Worm (Caenorhabditis elegans): Measurements from ENCODE around the gene usp-46.

DNA sequence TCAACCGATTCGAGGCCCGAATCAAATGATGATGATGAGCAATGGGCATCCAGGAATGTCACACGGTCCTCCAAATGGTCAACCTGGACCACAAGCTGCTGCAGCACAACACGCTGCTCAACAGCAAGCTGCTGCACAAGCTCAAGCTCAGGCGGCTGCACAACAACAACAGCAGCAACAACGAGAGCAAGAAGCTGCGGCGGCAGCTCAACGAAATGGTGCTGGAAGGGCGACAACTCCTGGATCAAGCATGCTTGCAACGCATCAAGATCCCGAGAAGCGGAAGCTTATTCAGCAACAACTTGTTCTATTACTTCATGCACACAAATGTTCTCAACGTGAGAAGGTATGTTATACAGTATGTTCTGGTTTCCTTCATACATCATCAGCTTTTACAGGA, 8.4 kb upstream of the usp-46 start:
- TF ChIP-seq nhr-28 (tag; optimal IDR thresholded peaks at IDR 0.05) (no peak), nhr-76 (tag; optimal IDR thresholded peaks at IDR 0.05) (no peak), elt-1 (tag; optimal IDR thresholded peaks at IDR 0.05; ENCODE audit: borderline replicate concordance, insufficient read depth) (no peak), elt-3 (tag; optimal IDR thresholded peaks at IDR 0.05) (no peak), pha-4 (tag; optimal IDR thresholded peaks at IDR 0.05) (no peak), unc-39 (tag; optimal IDR thresholded peaks at IDR 0.05) (no peak), nhr-12 (tag; optimal IDR thresholded peaks at IDR 0.05) (no peak), ces-1 (GFP tag; optimal IDR thresholded peaks at IDR 0.05) (no peak), lin-13 (tag; optimal IDR thresholded peaks at IDR 0.05) (no peak), ceh-83 (GFP tag; optimal IDR thresholded peaks at IDR 0.05) (no peak), unc-62 (GFP tag; optimal IDR thresholded peaks at IDR 0.05) (no peak), ceh-39 (tag; optimal IDR thresholded peaks at IDR 0.05) (no peak)
